Fruit fly (Drosophila melanogaster): ENCODE measurements around the gene tna.

tna gene

dm6 chr3L:10833222-10833621 is 2.1 kb upstream of the tna start (continued):
- TF ChIP-seq eve (GFP tag; optimal IDR thresholded peaks at IDR 0.05) (no peak), HLHmδ (GFP tag; optimal IDR thresholded peaks at IDR 0.05) (no peak), tap (tag; optimal IDR thresholded peaks at IDR 0.05) (no peak), sens (GFP tag) (peak; percentile 24), ewg (GFP tag; optimal IDR thresholded peaks at IDR 0.05) (no peak), CG7357 (GFP tag; IDR thresholded peaks at IDR 0.05) (no peak), CG8388 (GFP tag; optimal IDR thresholded peaks at IDR 0.05) (no peak), Oli (tag; optimal IDR thresholded peaks at IDR 0.05) (no peak), CG13424 (tag; optimal IDR thresholded peaks at IDR 0.05) (peak; percentile 20), CG18262 (tag; optimal IDR thresholded peaks at IDR 0.05) (peak; percentile 7), CG11398 (GFP tag; optimal IDR thresholded peaks at IDR 0.05) (no peak), CG1602 (GFP tag; optimal IDR thresholded peaks at IDR 0.05) (no peak), Awh (GFP tag; IDR thresholded peaks at IDR 0.05) (no peak), Ada2b (GFP tag; IDR thresholded peaks at IDR 0.05) (no peak), CG11723 (GFP tag; optimal IDR thresholded peaks at IDR 0.05) (no peak), HLH54F (GFP tag; optimal IDR thresholded peaks at IDR 0.05) (no peak), zfh1 (GFP tag; IDR thresholded peaks at IDR 0.05) (no peak), sqz (GFP tag; optimal IDR thresholded peaks at IDR 0.05) (no peak), yki (optimal IDR thresholded peaks at IDR 0.05) (no peak), E2f1 (GFP tag; IDR thresholded peaks at IDR 0.05) (no peak), Kr (GFP tag; optimal IDR thresholded peaks at IDR 0.05) (no peak), CG11504 (tag; optimal IDR thresholded peaks at IDR 0.05) (peak; percentile 56), CG9609 (GFP tag; optimal IDR thresholded peaks at IDR 0.05) (no peak), CG15269 (tag; optimal IDR thresholded peaks at IDR 0.05) (peak; percentile 18), HHEX (GFP tag; optimal IDR thresholded peaks at IDR 0.05) (no peak), CG7928 (GFP tag; optimal IDR thresholded peaks at IDR 0.05) (no peak), bigmax (GFP tag; optimal IDR thresholded peaks at IDR 0.05) (no peak), CG15479 (GFP tag; optimal IDR thresholded peaks at IDR 0.05) (no peak), dmrt99B (tag; optimal IDR thresholded peaks at IDR 0.05) (peak; percentile 47), Antp (GFP tag; optimal IDR thresholded peaks at IDR 0.05) (no peak), Lim3 (GFP tag; IDR thresholded peaks at IDR 0.05) (no peak), dan (GFP tag; IDR thresholded peaks at IDR 0.05) (no peak), CG32767 (GFP tag; IDR thresholded peaks at IDR 0.05) (no peak), grau (tag; optimal IDR thresholded peaks at IDR 0.05) (peak; percentile 43), E2f2 (GFP tag; IDR thresholded peaks at IDR 0.05) (no peak), Meics (GFP tag; optimal IDR thresholded peaks at IDR 0.05) (peak; percentile 11), pfk (GFP tag; optimal IDR thresholded peaks at IDR 0.05) (no peak), CG13287 (GFP tag; IDR thresholded peaks at IDR 0.05; ENCODE audit: partially characterized antibody) (no peak), CG11456 (GFP tag; IDR thresholded peaks at IDR 0.05) (no peak), CrebB (tag; optimal IDR thresholded peaks at IDR 0.05) (no peak), shn (GFP tag; optimal IDR thresholded peaks at IDR 0.05) (no peak), CG12299 (tag; optimal IDR thresholded peaks at IDR 0.05) (no peak), CG15601 (tag; optimal IDR thresholded peaks at IDR 0.05) (no peak), jumu (GFP tag; optimal IDR thresholded peaks at IDR 0.05) (no peak), CG17359 (tag; optimal IDR thresholded peaks at IDR 0.05) (peak; percentile 10), CG3847 (GFP tag; IDR thresholded peaks at IDR 0.05) (no peak), CG6175 (GFP tag; IDR thresholded peaks at IDR 0.05) (no peak), CG17361 (GFP tag; IDR thresholded peaks at IDR 0.05) (peak; percentile 40; the same call in 2 of the 3 replicates), unpg (GFP tag; optimal IDR thresholded peaks at IDR 0.05) (no peak), CG31441 (GFP tag; IDR thresholded peaks at IDR 0.05) (peak; percentile 32; the same call in 1 of the 2 replicates), CG8765 (GFP tag; IDR thresholded peaks at IDR 0.05) (no peak), ash1 (GFP tag; optimal IDR thresholded peaks at IDR 0.05) (no peak), schlank (tag; optimal IDR thresholded peaks at IDR 0.05) (no peak)

Data from whole organism, embryonic.